Fruit fly (Drosophila melanogaster) whole organism, embryonic: ENCODE measurements around the gene CG42674.

Source experiments
- Aef1 ChIP-seq: fragments of 200-800 bp; sonication (Bioruptor generic); IDR thresholded peaks from 3 replicates; pipeline ENCODE4 v1.3.6; 2022; ENCODE audit warnings: missing biosample characterization, missing genetic modification characterization
- Bgb ChIP-seq: fragments of 200-800 bp; sonication (Bioruptor generic); IDR thresholded peaks from 2 replicates; pipeline ENCODE4 v1.3.6; 2022; ENCODE audit warnings: missing biosample characterization, missing genetic modification characterization; ENCODE audit not compliant: partially characterized antibody
- Bteb2 ChIP-seq: fragments of 200-800 bp; sonication (Bioruptor generic); optimal IDR thresholded peaks from 2 replicates; lab custom pipeline; 2016; ENCODE audit warnings: missing biosample characterization, missing genetic modification characterization
- CG11398 ChIP-seq: fragments of 200-800 bp; sonication (Bioruptor generic); optimal IDR thresholded peaks from 2 replicates; lab custom pipeline; 2016; ENCODE audit warnings: missing biosample characterization, missing genetic modification characterization
- CG12071 ChIP-seq: fragments of 200-800 bp; sonication (Bioruptor generic); optimal IDR thresholded peaks from 3 replicates; lab custom pipeline; 2018; ENCODE audit warnings: missing biosample characterization, mild to moderate bottlenecking, missing genetic modification characterization
- CG12744 ChIP-seq: fragments of 200-800 bp; sonication (Bioruptor generic); optimal IDR thresholded peaks from 2 replicates; lab custom pipeline; 2016; ENCODE audit warnings: missing biosample characterization, missing genetic modification characterization
- CG12769 ChIP-seq: fragments of 200-800 bp; sonication (Bioruptor generic); optimal IDR thresholded peaks from 2 replicates; lab custom pipeline; 2019; ENCODE audit warnings: missing biosample characterization, mild to moderate bottlenecking, missing genetic modification characterization, moderate library complexity
- CG13424 ChIP-seq: fragments of 200-800 bp; sonication (Bioruptor generic); optimal IDR thresholded peaks from 2 replicates; lab custom pipeline; 2019; ENCODE audit warnings: missing biosample characterization, mild to moderate bottlenecking, missing genetic modification characterization, moderate library complexity
- CG13775 ChIP-seq: fragments of 200-800 bp; sonication (Bioruptor generic); optimal IDR thresholded peaks from 3 replicates; lab custom pipeline; 2017; ENCODE audit warnings: missing biosample characterization, mild to moderate bottlenecking, missing genetic modification characterization
- CG15479 ChIP-seq: fragments of 200-800 bp; sonication (Bioruptor generic); optimal IDR thresholded peaks from 3 replicates; lab custom pipeline; 2019; ENCODE audit warnings: missing biosample characterization, mild to moderate bottlenecking, missing genetic modification characterization, moderate library complexity
- CG18619 ChIP-seq: fragments of 200-800 bp; sonication (Bioruptor generic); optimal IDR thresholded peaks from 3 replicates; lab custom pipeline; 2017; ENCODE audit warnings: missing biosample characterization, mild to moderate bottlenecking, missing genetic modification characterization
- CG2116 ChIP-seq: fragments of 200-800 bp; sonication (Bioruptor generic); optimal IDR thresholded peaks from 3 replicates; lab custom pipeline; 2018; ENCODE audit warnings: missing biosample characterization, mild to moderate bottlenecking, missing genetic modification characterization
- CG30020 ChIP-seq: fragments of 200-800 bp; optimal IDR thresholded peaks from 2 replicates; lab custom pipeline; 2019; ENCODE audit warnings: missing biosample characterization, mild to moderate bottlenecking, missing genetic modification characterization, moderate library complexity
- CG3065 ChIP-seq: fragments of 200-800 bp; sonication (Bioruptor generic); optimal IDR thresholded peaks from 2 replicates; lab custom pipeline; 2016; ENCODE audit warnings: missing biosample characterization, missing genetic modification characterization
- CG31224 ChIP-seq: fragments of 200-800 bp; sonication (Bioruptor generic); IDR thresholded peaks from 2 replicates; pipeline ENCODE4 v1.3.6; 2022; ENCODE audit warnings: missing biosample characterization, missing genetic modification characterization
- CG4282 ChIP-seq: fragments of 200-800 bp; sonication (Bioruptor generic); optimal IDR thresholded peaks from 2 replicates; lab custom pipeline; 2016; ENCODE audit warnings: missing biosample characterization, missing genetic modification characterization
- CG4730 ChIP-seq: fragments of 200-800 bp; sonication (Bioruptor generic); IDR thresholded peaks from 2 replicates; pipeline ENCODE4 v1.3.6; 2022; ENCODE audit warnings: missing biosample characterization, missing genetic modification characterization
- CG6654 ChIP-seq: fragments of 200-800 bp; sonication (Bioruptor generic); optimal IDR thresholded peaks from 2 replicates; lab custom pipeline; 2017; ENCODE audit warnings: missing biosample characterization, mild to moderate bottlenecking, missing genetic modification characterization
- CG6813 ChIP-seq: fragments of 200-800 bp; sonication (Bioruptor generic); optimal IDR thresholded peaks from 2 replicates; lab custom pipeline; 2017; ENCODE audit warnings: missing biosample characterization, missing genetic modification characterization, mild to moderate bottlenecking, moderate library complexity, missing genetic modification reagents
- CG7839 ChIP-seq: fragments of 200-800 bp; sonication (Bioruptor generic); optimal IDR thresholded peaks from 3 replicates; lab custom pipeline; 2018; ENCODE audit warnings: missing biosample characterization, mild to moderate bottlenecking, missing genetic modification characterization, moderate library complexity
- CG7928 ChIP-seq: fragments of 200-800 bp; sonication (Bioruptor generic); optimal IDR thresholded peaks from 2 replicates; lab custom pipeline; 2017; ENCODE audit warnings: missing biosample characterization, mild to moderate bottlenecking, missing genetic modification characterization
- Dad ChIP-seq: fragments of 200-800 bp; sonication (Bioruptor generic); optimal IDR thresholded peaks from 3 replicates; lab custom pipeline; 2016; ENCODE audit warnings: missing biosample characterization, missing genetic modification characterization
- Dbx ChIP-seq: fragments of 200-800 bp; sonication (Bioruptor generic); IDR thresholded peaks from 3 replicates; pipeline ENCODE4 v1.3.6; 2022; ENCODE audit warnings: missing biosample characterization, missing genetic modification characterization
- Dek ChIP-seq: fragments of 200-800 bp; sonication (Bioruptor generic); optimal IDR thresholded peaks from 3 replicates; lab custom pipeline; 2019; ENCODE audit warnings: missing biosample characterization, mild to moderate bottlenecking, missing genetic modification characterization, moderate library complexity
- Dip3 ChIP-seq: fragments of 200-800 bp; sonication (Bioruptor generic); optimal IDR thresholded peaks from 3 replicates; lab custom pipeline; 2016; ENCODE audit warnings: missing biosample characterization, missing genetic modification characterization
- HmgZ ChIP-seq: fragments of 200-800 bp; sonication (Bioruptor generic); optimal IDR thresholded peaks from 2 replicates; lab custom pipeline; 2018; ENCODE audit warnings: missing biosample characterization, mild to moderate bottlenecking, missing genetic modification characterization
- Hmx ChIP-seq: fragments of 200-800 bp; sonication (Bioruptor generic); optimal IDR thresholded peaks from 2 replicates; lab custom pipeline; 2016; ENCODE audit warnings: missing biosample characterization, missing genetic modification characterization
- Nf-YC ChIP-seq: fragments of 200-800 bp; optimal IDR thresholded peaks from 3 replicates; lab custom pipeline; 2019; ENCODE audit warnings: missing biosample characterization, mild to moderate bottlenecking, missing genetic modification characterization, moderate library complexity
- Ptx1 ChIP-seq: fragments of 200-800 bp; sonication (Bioruptor generic); IDR thresholded peaks from 2 replicates; pipeline ENCODE4 v1.3.6; 2022; ENCODE audit warnings: missing biosample characterization, missing genetic modification characterization
- Spps ChIP-seq: fragments of 200-800 bp; sonication (Bioruptor generic); optimal IDR thresholded peaks from 2 replicates; lab custom pipeline; 2018; ENCODE audit warnings: missing biosample characterization, mild to moderate bottlenecking, missing genetic modification characterization
- ash1 ChIP-seq: fragments of 200-800 bp; sonication (Bioruptor generic); optimal IDR thresholded peaks from 2 replicates; lab custom pipeline; 2018; ENCODE audit warnings: missing biosample characterization, mild to moderate bottlenecking, missing genetic modification characterization
- caup ChIP-seq: fragments of 200-800 bp; sonication (Bioruptor generic); optimal IDR thresholded peaks from 3 replicates; lab custom pipeline; 2017; ENCODE audit warnings: missing biosample characterization, mild to moderate bottlenecking, missing genetic modification characterization, moderate library complexity; ENCODE audit not compliant: severe bottlenecking
- chn ChIP-seq: fragments of 200-800 bp; sonication (Bioruptor generic); optimal IDR thresholded peaks from 2 replicates; lab custom pipeline; 2016; ENCODE audit warnings: missing biosample characterization, missing genetic modification characterization
- eyg ChIP-seq: fragments of 200-800 bp; sonication (Bioruptor generic); optimal IDR thresholded peaks from 3 replicates; lab custom pipeline; 2016; ENCODE audit warnings: missing biosample characterization, missing genetic modification characterization
- fd102C ChIP-seq: fragments of 200-800 bp; sonication (Bioruptor generic); optimal IDR thresholded peaks from 2 replicates; lab custom pipeline; 2018; ENCODE audit warnings: missing biosample characterization, mild to moderate bottlenecking, missing genetic modification characterization, moderate library complexity
- gfzf ChIP-seq: fragments of 200-800 bp; sonication (Bioruptor generic); optimal IDR thresholded peaks from 2 replicates; lab custom pipeline; 2016; ENCODE audit warnings: missing biosample characterization, mild to moderate bottlenecking, missing genetic modification characterization, moderate library complexity
- gro ChIP-seq: fragments of 200-800 bp; sonication (Bioruptor generic); optimal IDR thresholded peaks from 2 replicates; lab custom pipeline; 2016; ENCODE audit warnings: missing biosample characterization, missing genetic modification characterization
- jing ChIP-seq: fragments of 200-800 bp; sonication (Bioruptor generic); optimal IDR thresholded peaks from 2 replicates; lab custom pipeline; 2018; ENCODE audit warnings: missing biosample characterization, mild to moderate bottlenecking, missing genetic modification characterization
- lov ChIP-seq, 2 experiments: fragments of 200-800 bp in 1 of 2; fragments of >200 bp in 1 of 2; sonication (Bioruptor generic) in 1 of 2; IDR thresholded peaks in 1 of 2; optimal IDR thresholded peaks in 1 of 2; 2 replicates in 1 of 2; 3 replicates in 1 of 2; pipeline versions ENCODE4 v1.3.6 to Lab custom; 2017 to 2022; ENCODE audit warnings: missing biosample characterization in 1 of 2, missing genetic modification characterization in 1 of 2
- pita ChIP-seq: fragments of 200-800 bp; sonication (Bioruptor generic); optimal IDR thresholded peaks from 2 replicates; lab custom pipeline; 2017; ENCODE audit warnings: missing biosample characterization, mild to moderate bottlenecking, missing genetic modification characterization
- pnt ChIP-seq: fragments of 200-800 bp; sonication (Bioruptor generic); optimal IDR thresholded peaks from 3 replicates; lab custom pipeline; 2016; ENCODE audit warnings: missing biosample characterization, missing genetic modification characterization
- pzg ChIP-seq: fragments of 200-800 bp; sonication (Bioruptor generic); optimal IDR thresholded peaks from 3 replicates; lab custom pipeline; 2018; ENCODE audit warnings: missing biosample characterization, mild to moderate bottlenecking, missing genetic modification characterization, moderate library complexity
- sd ChIP-seq: fragments of 200-800 bp; sonication (Bioruptor generic); optimal IDR thresholded peaks from 3 replicates; lab custom pipeline; 2018; ENCODE audit warnings: missing biosample characterization, mild to moderate bottlenecking, missing genetic modification characterization, moderate library complexity
- sim ChIP-seq: fragments of 200-800 bp; sonication (Bioruptor generic); IDR thresholded peaks from 2 replicates; pipeline ENCODE4 v1.3.6; 2022; ENCODE audit warnings: missing biosample characterization, missing genetic modification characterization
- tgo ChIP-seq: fragments of 200-800 bp; sonication (Bioruptor generic); IDR thresholded peaks from 3 replicates; pipeline ENCODE4 v1.3.6; 2022; ENCODE audit warnings: missing biosample characterization, missing genetic modification characterization
- tin ChIP-seq: fragments of 200-800 bp; sonication (Bioruptor generic); optimal IDR thresholded peaks from 3 replicates; lab custom pipeline; 2016; ENCODE audit warnings: missing biosample characterization, missing genetic modification characterization
- ttk ChIP-seq: fragments of 200-800 bp; sonication (Bioruptor generic); IDR thresholded peaks from 2 replicates; pipeline ENCODE4 v2.1.2; 2022; ENCODE audit warnings: missing biosample characterization, missing genetic modification characterization
- tup ChIP-seq: fragments of 200-800 bp; sonication (Bioruptor generic); optimal IDR thresholded peaks from 2 replicates; lab custom pipeline; 2016; ENCODE audit warnings: missing biosample characterization, mild to moderate bottlenecking, missing genetic modification characterization, moderate library complexity
- usp ChIP-seq: fragments of >200 bp; optimal IDR thresholded peaks from 2 replicates; lab custom pipeline; 2017; ENCODE audit warnings: missing biosample characterization, missing genetic modification characterization

The CG42674 gene

dm6 chr3L:20247513-20248173 lies 49.5 kb upstream of the CG42674 start, which contains the start of gene rdgC (continued):
- TF ChIP-seq tup (GFP tag; lab: Kevin White, UChicago) (peak; percentile 88), CG7839 (tag; lab: Kevin White, UChicago) (peak; percentile 97), usp (GFP tag; lab: Kevin White, UChicago) (no peak), Hmx (GFP tag; lab: Kevin White, UChicago) (peak; percentile 79), caup (GFP tag; lab: Kevin White, UChicago) (peak; percentile 96), HmgZ (peak; percentile 94), CG15479 (no peak), CG12071 (GFP tag; lab: Kevin White, UChicago) (peak; percentile 98), tin (GFP tag; lab: Kevin White, UChicago) (peak; percentile 94), Nf-YC (tag; lab: Kevin White, UChicago) (peak; percentile 68), Ptx1 (GFP tag; lab: Robert Waterston, UW) (peak; percentile 96), ttk (peak; percentile 97), CG4282 (GFP tag; lab: Kevin White, UChicago) (peak; percentile 82), CG31224 (GFP tag; lab: Robert Waterston, UW) (peak; percentile 91), CG12744 (GFP tag; lab: Kevin White, UChicago) (peak; percentile 92), CG6813 (GFP tag; lab: Kevin White, UChicago) (peak; percentile 94), CG13775 (GFP tag; lab: Kevin White, UChicago) (peak; percentile 87), Dip3 (peak; percentile 94), sim (GFP tag; lab: Robert Waterston, UW) (peak; percentile 89), Aef1 (peak; percentile 96), tgo (peak; percentile 96), Dek (peak; percentile 94), pita (GFP tag; lab: Kevin White, UChicago) (no peak), CG30020 (tag; lab: Kevin White, UChicago) (peak; percentile 54), CG11398 (GFP tag; lab: Kevin White, UChicago) (peak; percentile 93), Dad (GFP tag; lab: Kevin White, UChicago) (peak; percentile 94), eyg (peak; percentile 95), CG13424 (tag; lab: Kevin White, UChicago) (peak; percentile 95), CG12769 (tag; lab: Kevin White, UChicago) (peak; percentile 99), pnt (GFP tag; lab: Kevin White, UChicago) (peak; percentile 96), CG2116 (GFP tag; lab: Kevin White, UChicago) (peak; percentile 74), ash1 (GFP tag; lab: Kevin White, UChicago) (peak; percentile 80), pzg (GFP tag; lab: Kevin White, UChicago) (peak; percentile 17), CG3065 (GFP tag; lab: Kevin White, UChicago) (peak; percentile 81), gro (peak; percentile 96), CG7928 (GFP tag; lab: Kevin White, UChicago) (peak; percentile 77), CG6654 (GFP tag; lab: Kevin White, UChicago) (peak; percentile 75), jing (GFP tag; lab: Kevin White, UChicago) (peak; percentile 93), Bteb2 (GFP tag; lab: Kevin White, UChicago) (peak; percentile 94), Dbx (GFP tag; lab: Robert Waterston, UW) (peak; percentile 98), CG18619 (GFP tag; lab: Kevin White, UChicago) (peak; percentile 91), Bgb (peak; percentile 11; the same call in 1 of the 2 replicates), sd (tag; lab: Kevin White, UChicago) (peak; percentile 80), chn (GFP tag; lab: Kevin White, UChicago) (peak; percentile 91), lov (optimal IDR thresholded peaks at IDR 0.05; lab: Kevin White, UChicago) (no peak), lov (GFP tag; IDR thresholded peaks at IDR 0.05; lab: Robert Waterston, UW) (peak; percentile 91), gfzf (GFP tag; lab: Kevin White, UChicago) (peak; percentile 9), fd102C (GFP tag; lab: Kevin White, UChicago) (peak; percentile 56), Spps (tag; lab: Kevin White, UChicago) (peak; percentile 40), CG4730 (GFP tag; lab: Robert Waterston, UW) (peak; percentile 96)
